Worm (Caenorhabditis elegans) whole organism, L4/young adult: ENCODE results near the gene T05H4.11.

Source experiments
- W03F9.2 ChIP-seq: fragments of 150-350 bp; optimal IDR thresholded peaks from 2 replicates; lab custom pipeline; 2014; ENCODE audit warnings: missing biosample characterization, missing genetic modification characterization
- him-1 ChIP-seq: sonication (generic microtip); optimal IDR thresholded peaks from 2 replicates; lab custom pipeline; 2016; ENCODE audit warnings: missing genotype, missing genetic modification reagents, missing genetic modification characterization, missing compliant biosample characterization

- TF ChIP-seq W03F9.2 (no peak), him-1 (no peak)
These were observed 18.5 kb downstream of the T05H4.11 start for ce11 chrV:6407587-6407986.
